Fruit fly (Drosophila melanogaster): ENCODE measurements around the gene CG7924.
A peak's percentile ranks its signal among the peaks of the same experiment; 100 is the strongest.

The CG7924 gene

DNA sequence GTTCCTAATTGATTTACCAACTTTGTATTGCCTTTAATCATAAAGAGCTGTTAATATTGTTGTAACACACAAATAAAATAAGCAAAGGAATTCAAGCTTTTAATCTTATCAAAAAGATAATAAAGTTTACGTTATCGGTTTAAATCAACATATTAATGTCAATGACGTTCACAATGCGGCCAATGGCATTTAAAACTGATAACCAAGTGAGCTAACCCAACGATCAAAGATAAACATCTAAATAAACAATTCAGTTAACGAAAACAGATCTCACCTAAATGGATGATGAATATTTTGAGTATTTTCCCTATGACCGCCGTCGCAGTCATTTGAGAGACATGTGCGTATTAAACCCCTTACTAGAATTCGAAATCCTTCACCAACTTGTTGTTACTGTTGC is 25.9 kb upstream of the CG7924 start:
- TF ChIP-seq CG3919 (GFP tag; optimal IDR thresholded peaks at IDR 0.05): no peak
- peak; percentile 11 for TF ChIP-seq topi (GFP tag; optimal IDR thresholded peaks at IDR 0.05)
- TF ChIP-seq CG9139 (GFP tag; optimal IDR thresholded peaks at IDR 0.05): no peak
- no peak for TF ChIP-seq Sox15 (GFP tag; optimal IDR thresholded peaks at IDR 0.05)
- TF ChIP-seq CG6792 (GFP tag; optimal IDR thresholded peaks at IDR 0.05): no peak
- no peak for TF ChIP-seq CG6808 (GFP tag; optimal IDR thresholded peaks at IDR 0.05)
- no peak for TF ChIP-seq CG34406 (GFP tag; optimal IDR thresholded peaks at IDR 0.05)
- peak; percentile 15 for TF ChIP-seq dsx (GFP tag; optimal IDR thresholded peaks at IDR 0.05; ENCODE audit: poor library complexity, severe bottlenecking)
- TF ChIP-seq CG7368 (GFP tag; optimal IDR thresholded peaks at IDR 0.05): no peak
- no peak for TF ChIP-seq CG4318 (GFP tag; optimal IDR thresholded peaks at IDR 0.05)
- no peak for TF ChIP-seq net (GFP tag; optimal IDR thresholded peaks at IDR 0.05)
- TF ChIP-seq spab (GFP tag; optimal IDR thresholded peaks at IDR 0.05): no peak
- no peak for TF ChIP-seq Met (GFP tag; optimal IDR thresholded peaks at IDR 0.05)
- no peak for TF ChIP-seq CG6163 (GFP tag; IDR thresholded peaks at IDR 0.05)
- peak; percentile 60 for TF ChIP-seq Eip78C (GFP tag)
- no peak for TF ChIP-seq pdm3 (GFP tag; optimal IDR thresholded peaks at IDR 0.05)
- TF ChIP-seq Hr38 (GFP tag; optimal IDR thresholded peaks at IDR 0.05): no peak
- TF ChIP-seq fkh (GFP tag; optimal IDR thresholded peaks at IDR 0.05): peak; percentile 61
- TF ChIP-seq Hr39 (GFP tag; optimal IDR thresholded peaks at IDR 0.05): no peak
- TF ChIP-seq svp (GFP tag): no peak
- no peak for TF ChIP-seq lz (GFP tag; optimal IDR thresholded peaks at IDR 0.05)
- TF ChIP-seq vri (GFP tag; optimal IDR thresholded peaks at IDR 0.05): peak; percentile 72

DNA sequence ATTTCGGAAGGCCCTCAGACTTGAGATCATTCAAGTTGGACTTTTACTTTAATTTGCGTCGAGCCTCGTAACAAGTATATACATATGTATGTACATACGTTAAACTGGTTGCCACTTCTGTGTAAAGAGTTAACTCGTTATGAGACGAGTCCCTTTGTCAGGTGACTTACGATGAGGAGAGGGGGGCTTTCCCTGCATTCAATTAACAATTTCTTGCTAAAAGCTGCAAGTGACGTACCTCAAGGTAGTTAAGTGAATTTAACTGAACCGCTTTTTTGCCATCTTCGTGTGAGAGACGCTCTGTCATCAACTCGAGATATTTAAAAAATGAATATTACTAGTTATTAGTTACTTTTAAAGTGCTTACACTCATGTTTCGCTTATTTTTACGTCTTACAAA is 24.3 kb upstream of the CG7924 start:
- TF ChIP-seq Gug (GFP tag; IDR thresholded peaks at IDR 0.05): no peak
- peak; percentile 54 for TF ChIP-seq Eip78C (GFP tag)

DNA sequence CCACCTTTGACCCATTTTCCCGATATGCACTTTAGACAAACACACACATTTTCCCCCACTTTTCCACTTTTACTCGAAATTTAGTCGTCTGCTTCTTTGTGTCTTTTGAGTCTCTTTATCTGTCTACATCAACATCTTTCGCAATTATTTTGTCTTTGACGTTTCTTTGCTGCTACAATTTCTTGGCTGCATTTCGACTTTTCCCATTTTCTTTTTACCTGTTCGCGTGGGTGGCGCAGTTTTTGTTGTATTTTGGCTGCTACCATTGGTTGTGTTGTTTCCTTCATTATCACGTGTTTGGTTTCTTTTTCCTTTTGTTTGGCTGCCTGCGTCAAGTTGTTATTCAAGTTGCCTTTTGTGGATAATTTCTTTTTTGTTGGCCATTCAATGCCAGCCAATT is 21.7 kb upstream of the CG7924 start:
- TF ChIP-seq spab (GFP tag; optimal IDR thresholded peaks at IDR 0.05) (no peak), CG11762 (GFP tag; optimal IDR thresholded peaks at IDR 0.05; ENCODE audit: insufficient read depth) (no peak), Sox15 (GFP tag; optimal IDR thresholded peaks at IDR 0.05) (no peak), Hr4 (GFP tag; optimal IDR thresholded peaks at IDR 0.05) (no peak), fkh (GFP tag; optimal IDR thresholded peaks at IDR 0.05) (no peak), CG10669 (GFP tag; optimal IDR thresholded peaks at IDR 0.05) (no peak), net (GFP tag; optimal IDR thresholded peaks at IDR 0.05) (no peak), CG6854 (GFP tag; optimal IDR thresholded peaks at IDR 0.05) (no peak), Eip75B (GFP tag; optimal IDR thresholded peaks at IDR 0.05) (no peak), CG11294 (GFP tag; IDR thresholded peaks at IDR 0.05) (no peak), Smox (GFP tag; optimal IDR thresholded peaks at IDR 0.05) (no peak), CG3919 (GFP tag; optimal IDR thresholded peaks at IDR 0.05) (no peak), Ets96B (tag; optimal IDR thresholded peaks at IDR 0.05) (no peak), CG8119 (GFP tag; IDR thresholded peaks at IDR 0.05) (no peak), CG11902 (GFP tag; optimal IDR thresholded peaks at IDR 0.05) (no peak), Ets21C (GFP tag; optimal IDR thresholded peaks at IDR 0.05) (no peak), fd85E (GFP tag; optimal IDR thresholded peaks at IDR 0.05) (no peak)

DNA sequence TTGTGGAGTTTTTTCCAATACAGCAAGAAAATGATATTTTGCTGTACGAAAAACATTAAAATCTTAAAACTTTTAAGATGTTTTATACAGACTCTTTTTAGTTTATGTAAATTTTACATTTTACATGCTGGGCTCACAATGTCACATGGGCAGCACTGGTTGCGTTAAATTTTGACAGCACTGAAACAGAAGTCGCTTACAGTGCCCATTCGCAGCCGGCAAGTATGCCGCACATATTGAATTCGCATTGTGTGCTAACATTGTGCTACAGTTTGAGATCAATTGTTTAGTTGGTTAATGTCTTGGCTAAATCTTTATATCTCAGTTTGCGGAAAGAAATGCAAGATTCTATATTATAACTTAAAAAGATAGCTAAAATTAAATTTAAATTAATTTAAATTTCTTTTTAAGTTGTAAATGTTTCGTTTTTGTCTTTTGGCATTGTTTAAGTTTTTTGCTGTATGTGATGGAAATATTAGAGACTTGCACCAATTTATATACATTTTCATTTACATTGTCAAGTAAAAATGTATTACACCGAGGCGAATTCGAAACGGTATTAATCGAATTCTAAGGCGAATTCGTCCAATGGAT is 20.9 kb upstream of the CG7924 start:
- TF ChIP-seq CG6808 (GFP tag; optimal IDR thresholded peaks at IDR 0.05): peak; percentile 100
- no peak for TF ChIP-seq Met (GFP tag; optimal IDR thresholded peaks at IDR 0.05)

DNA sequence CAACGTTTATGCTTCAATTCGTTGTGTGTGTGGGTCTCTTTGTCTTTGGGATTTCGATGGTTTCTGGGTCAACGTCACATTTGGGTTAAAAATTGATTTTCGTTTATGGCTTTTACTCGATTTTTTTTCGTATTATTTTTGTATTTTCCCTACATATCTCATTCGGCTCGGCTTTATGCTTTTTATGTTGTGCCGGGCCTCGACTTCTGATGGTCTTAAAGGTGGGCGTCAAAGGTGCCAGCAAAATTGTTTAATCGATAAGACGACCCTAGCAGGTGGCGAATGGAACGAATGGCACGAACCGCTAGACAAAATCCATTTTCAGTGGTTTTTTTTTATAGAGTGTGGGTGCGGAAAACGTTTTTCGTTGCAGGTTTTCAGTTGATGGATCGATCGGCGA is 17.1 kb upstream of the CG7924 start:
- TF ChIP-seq esn (GFP tag; optimal IDR thresholded peaks at IDR 0.05) (no peak), Ets21C (GFP tag; optimal IDR thresholded peaks at IDR 0.05) (no peak), net (GFP tag; optimal IDR thresholded peaks at IDR 0.05) (no peak), fkh (GFP tag; optimal IDR thresholded peaks at IDR 0.05) (no peak), Smox (GFP tag; optimal IDR thresholded peaks at IDR 0.05) (no peak), CG8632 (GFP tag; optimal IDR thresholded peaks at IDR 0.05) (no peak), Eip93F (GFP tag; optimal IDR thresholded peaks at IDR 0.05) (no peak), CG11902 (GFP tag; optimal IDR thresholded peaks at IDR 0.05) (no peak), Sox102F (GFP tag; optimal IDR thresholded peaks at IDR 0.05) (no peak), Met (GFP tag; optimal IDR thresholded peaks at IDR 0.05) (no peak), CG6276 (GFP tag; optimal IDR thresholded peaks at IDR 0.05) (no peak), Sox15 (GFP tag; optimal IDR thresholded peaks at IDR 0.05) (no peak), CG7368 (GFP tag; optimal IDR thresholded peaks at IDR 0.05) (no peak)
